Fruit fly (Drosophila melanogaster) whole organism, prepupa: ENCODE data around the gene CG5910.

ENCODE experiments used
- CG10631 ChIP-seq: fragments of 200-800 bp; sonication (Bioruptor generic); optimal IDR thresholded peaks from 2 replicates; lab custom pipeline; 2016; ENCODE audit warnings: missing biosample characterization, missing genetic modification characterization
- CG10669 ChIP-seq: fragments of 200-800 bp; sonication (Bioruptor generic); optimal IDR thresholded peaks from 3 replicates; lab custom pipeline; 2018; ENCODE audit warnings: missing biosample characterization, mild to moderate bottlenecking, missing genetic modification characterization, moderate library complexity
- CG11294 ChIP-seq: fragments of 200-800 bp; sonication (Bioruptor generic); IDR thresholded peaks from 2 replicates; pipeline ENCODE4 v1.3.6; 2022; ENCODE audit warnings: missing biosample characterization, missing genetic modification characterization
- CG11762 ChIP-seq: fragments of 200-800 bp; sonication (Bioruptor generic); optimal IDR thresholded peaks from 3 replicates; lab custom pipeline; 2016; ENCODE audit warnings: missing biosample characterization, missing genetic modification characterization; ENCODE audit not compliant: insufficient read depth
- CG11902 ChIP-seq: fragments of 200-800 bp; sonication (Bioruptor generic); optimal IDR thresholded peaks from 3 replicates; lab custom pipeline; 2016; ENCODE audit warnings: missing biosample characterization, missing genetic modification characterization
- CG15336 ChIP-seq: fragments of 200-800 bp; sonication (Bioruptor generic); IDR thresholded peaks from 2 replicates; pipeline ENCODE4 v1.3.6; 2022; ENCODE audit warnings: missing biosample characterization, missing genetic modification characterization
- CG16779 ChIP-seq: fragments of 200-800 bp; sonication (Bioruptor generic); optimal IDR thresholded peaks from 3 replicates; lab custom pipeline; 2017; ENCODE audit warnings: missing biosample characterization, mild to moderate bottlenecking, missing genetic modification characterization
- CG3032 ChIP-seq: fragments of 200-800 bp; optimal IDR thresholded peaks from 2 replicates; lab custom pipeline; 2019; ENCODE audit warnings: missing biosample characterization, mild to moderate bottlenecking, missing genetic modification characterization, moderate library complexity
- CG32006 ChIP-seq: fragments of 200-800 bp; sonication (Bioruptor generic); optimal IDR thresholded peaks from 3 replicates; lab custom pipeline; 2017; ENCODE audit warnings: missing biosample characterization, mild to moderate bottlenecking, missing genetic modification characterization
- CG3919 ChIP-seq: fragments of 200-800 bp; sonication (Bioruptor generic); optimal IDR thresholded peaks from 3 replicates; lab custom pipeline; 2016; ENCODE audit warnings: missing biosample characterization, missing genetic modification characterization
- CG6276 ChIP-seq: fragments of 200-800 bp; sonication (Bioruptor generic); optimal IDR thresholded peaks from 2 replicates; lab custom pipeline; 2017; ENCODE audit warnings: missing biosample characterization, mild to moderate bottlenecking, missing genetic modification characterization
- CG6792 ChIP-seq: fragments of 200-800 bp; sonication (Bioruptor generic); optimal IDR thresholded peaks from 3 replicates; lab custom pipeline; 2016; ENCODE audit warnings: missing biosample characterization, missing genetic modification characterization
- CG6808 ChIP-seq: fragments of 200-800 bp; sonication (Bioruptor generic); optimal IDR thresholded peaks from 3 replicates; lab custom pipeline; 2017; ENCODE audit warnings: missing biosample characterization, missing genetic modification characterization, mild to moderate bottlenecking, moderate library complexity, missing genetic modification reagents
- CG7368 ChIP-seq: fragments of 200-800 bp; sonication (Bioruptor generic); optimal IDR thresholded peaks from 3 replicates; lab custom pipeline; 2016; ENCODE audit warnings: missing biosample characterization, missing genetic modification characterization
- CG8119 ChIP-seq: fragments of 200-800 bp; sonication (Bioruptor generic); IDR thresholded peaks from 3 replicates; pipeline ENCODE4 v1.3.6; 2022; ENCODE audit warnings: missing biosample characterization, missing genetic modification characterization
- CG8632 ChIP-seq: fragments of 200-800 bp; sonication (Bioruptor generic); optimal IDR thresholded peaks from 3 replicates; lab custom pipeline; 2016; ENCODE audit warnings: missing biosample characterization, missing genetic modification characterization
- Eip78C ChIP-seq: fragments of 200-800 bp; sonication (Bioruptor generic); peaks from one replicate; lab custom pipeline; 2016; ENCODE audit warnings: missing biosample characterization, missing genetic modification characterization
- Eip93F ChIP-seq: fragments of 200-800 bp; sonication (Bioruptor generic); optimal IDR thresholded peaks from 2 replicates; lab custom pipeline; 2016; ENCODE audit warnings: missing biosample characterization, mild to moderate bottlenecking, missing genetic modification characterization
- Ets21C ChIP-seq: fragments of 200-800 bp; sonication (Bioruptor generic); optimal IDR thresholded peaks from 3 replicates; lab custom pipeline; 2016; ENCODE audit warnings: missing biosample characterization, missing genetic modification characterization
- Ets96B ChIP-seq: fragments of 200-800 bp; optimal IDR thresholded peaks from 2 replicates; lab custom pipeline; 2019; ENCODE audit warnings: missing biosample characterization, mild to moderate bottlenecking, missing genetic modification characterization, moderate library complexity
- Hr38 ChIP-seq: sonication (Bioruptor generic); optimal IDR thresholded peaks from 2 replicates; lab custom pipeline; 2016; ENCODE audit warnings: missing biosample characterization, missing genetic modification characterization
- Hr39 ChIP-seq: fragments of 200-800 bp; sonication (Bioruptor generic); optimal IDR thresholded peaks from 2 replicates; lab custom pipeline; 2016; ENCODE audit warnings: missing biosample characterization, missing genetic modification characterization
- Hr4 ChIP-seq: fragments of 200-800 bp; sonication (Bioruptor generic); optimal IDR thresholded peaks from 3 replicates; lab custom pipeline; 2016; ENCODE audit warnings: missing biosample characterization, missing genetic modification characterization
- Met ChIP-seq: fragments of 200-800 bp; sonication (Bioruptor generic); optimal IDR thresholded peaks from 3 replicates; lab custom pipeline; 2016; ENCODE audit warnings: missing biosample characterization, missing genetic modification characterization
- Sox14 ChIP-seq: fragments of 200-800 bp; sonication (Bioruptor generic); optimal IDR thresholded peaks from 3 replicates; lab custom pipeline; 2016; ENCODE audit warnings: missing biosample characterization, missing genetic modification characterization
- acj6 ChIP-seq: fragments of 200-800 bp; sonication (Bioruptor generic); optimal IDR thresholded peaks from 3 replicates; lab custom pipeline; 2016; ENCODE audit warnings: missing biosample characterization, missing genetic modification characterization
- cyc ChIP-seq: fragments of 200-800 bp; sonication (Bioruptor generic); optimal IDR thresholded peaks from 3 replicates; lab custom pipeline; 2016; ENCODE audit warnings: missing biosample characterization, missing genetic modification characterization
- dac ChIP-seq: fragments of 200-800 bp; sonication (Bioruptor generic); optimal IDR thresholded peaks from 2 replicates; lab custom pipeline; 2017; ENCODE audit warnings: missing biosample characterization, mild to moderate bottlenecking, missing genetic modification characterization
- dsx ChIP-seq: fragments of 200-800 bp; optimal IDR thresholded peaks from 3 replicates; lab custom pipeline; 2019; ENCODE audit warnings: missing biosample characterization, mild to moderate bottlenecking, missing genetic modification characterization, moderate library complexity; ENCODE audit not compliant: poor library complexity, severe bottlenecking
- esn ChIP-seq: fragments of 200-800 bp; sonication (Bioruptor generic); optimal IDR thresholded peaks from 2 replicates; lab custom pipeline; 2016; ENCODE audit warnings: missing biosample characterization, mild to moderate bottlenecking, missing genetic modification characterization, moderate library complexity
- fd85E ChIP-seq: fragments of 200-800 bp; sonication (Bioruptor generic); optimal IDR thresholded peaks from 3 replicates; lab custom pipeline; 2016; ENCODE audit warnings: missing biosample characterization, missing genetic modification characterization
- fkh ChIP-seq: fragments of 200-800 bp; sonication (Bioruptor generic); optimal IDR thresholded peaks from 3 replicates; lab custom pipeline; 2017; ENCODE audit warnings: missing biosample characterization, mild to moderate bottlenecking, missing genetic modification characterization, moderate library complexity
- lz ChIP-seq: fragments of 200-800 bp; sonication (Bioruptor generic); optimal IDR thresholded peaks from 3 replicates; lab custom pipeline; 2016; ENCODE audit warnings: missing biosample characterization, missing genetic modification characterization
- net ChIP-seq: fragments of 200-800 bp; sonication (Bioruptor generic); optimal IDR thresholded peaks from 3 replicates; lab custom pipeline; 2016; ENCODE audit warnings: missing biosample characterization, missing genetic modification characterization
- pdm3 ChIP-seq: fragments of 200-800 bp; sonication (Bioruptor generic); optimal IDR thresholded peaks from 3 replicates; lab custom pipeline; 2016; ENCODE audit warnings: missing biosample characterization, missing genetic modification characterization
- salr ChIP-seq, 2 experiments: fragments of 200-800 bp; sonication (Bioruptor generic); optimal IDR thresholded peaks; 3 replicates each; lab custom pipeline; 2016 to 2018; ENCODE audit warnings: missing biosample characterization in 2 of 2, missing genetic modification characterization in 2 of 2, mild to moderate bottlenecking in 1 of 2
- ss ChIP-seq, 2 experiments: fragments of 200-800 bp; sonication (Bioruptor generic); optimal IDR thresholded peaks; 2 replicates in 1 of 2; 3 replicates in 1 of 2; lab custom pipeline; 2017 to 2018; ENCODE audit warnings: mild to moderate bottlenecking in 2 of 2, missing biosample characterization in 2 of 2, missing genetic modification characterization in 2 of 2, moderate library complexity in 1 of 2
- svp ChIP-seq: fragments of 200-800 bp; sonication (Bioruptor generic); peaks from one replicate; lab custom pipeline; 2016; ENCODE audit warnings: missing biosample characterization, missing genetic modification characterization
- topi ChIP-seq: fragments of 200-800 bp; sonication (Bioruptor generic); optimal IDR thresholded peaks from 3 replicates; lab custom pipeline; 2016; ENCODE audit warnings: missing biosample characterization, missing genetic modification characterization
- vri ChIP-seq: fragments of 200-800 bp; sonication (Bioruptor generic); optimal IDR thresholded peaks from 3 replicates; lab custom pipeline; 2016; ENCODE audit warnings: missing biosample characterization, mild to moderate bottlenecking, missing genetic modification characterization

Gene CG5910

DNA sequence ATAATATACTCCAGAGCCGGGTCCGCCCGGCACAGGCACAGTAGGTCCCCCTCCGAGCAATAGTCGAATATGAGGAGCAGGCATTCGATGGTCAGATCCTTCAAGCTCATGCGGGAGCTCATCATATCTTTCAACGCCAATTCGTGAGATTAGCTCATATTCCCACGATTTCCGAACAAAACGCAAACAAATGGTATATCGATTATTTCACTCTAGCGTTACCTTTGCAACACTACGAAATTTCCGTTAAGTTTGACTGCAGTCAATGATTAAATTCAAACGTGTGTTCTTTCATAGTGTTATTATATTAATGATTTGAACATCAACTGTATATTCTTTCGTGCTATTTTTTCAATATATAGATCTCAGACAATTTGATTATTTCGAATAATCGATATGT lies 48.9 kb upstream of the CG5910 start, which contains the start of gene CG33969 (continued):
- no peak for TF ChIP-seq CG11762 (GFP tag; lab: Kevin White, UChicago)
- TF ChIP-seq CG3919 (GFP tag; lab: Kevin White, UChicago), result no peak
- TF ChIP-seq CG15336 (GFP tag; lab: Robert Waterston, UW), result no peak
- no peak for TF ChIP-seq CG11902 (GFP tag; lab: Kevin White, UChicago)
- no peak for TF ChIP-seq CG11294 (GFP tag; lab: Robert Waterston, UW)
- TF ChIP-seq fd85E (GFP tag; lab: Kevin White, UChicago), result no peak
- TF ChIP-seq Met (GFP tag; lab: Kevin White, UChicago), result no peak
- TF ChIP-seq Eip78C (GFP tag; lab: Kevin White, UChicago), result peak; percentile 77
- TF ChIP-seq Ets21C, result no peak

DNA sequence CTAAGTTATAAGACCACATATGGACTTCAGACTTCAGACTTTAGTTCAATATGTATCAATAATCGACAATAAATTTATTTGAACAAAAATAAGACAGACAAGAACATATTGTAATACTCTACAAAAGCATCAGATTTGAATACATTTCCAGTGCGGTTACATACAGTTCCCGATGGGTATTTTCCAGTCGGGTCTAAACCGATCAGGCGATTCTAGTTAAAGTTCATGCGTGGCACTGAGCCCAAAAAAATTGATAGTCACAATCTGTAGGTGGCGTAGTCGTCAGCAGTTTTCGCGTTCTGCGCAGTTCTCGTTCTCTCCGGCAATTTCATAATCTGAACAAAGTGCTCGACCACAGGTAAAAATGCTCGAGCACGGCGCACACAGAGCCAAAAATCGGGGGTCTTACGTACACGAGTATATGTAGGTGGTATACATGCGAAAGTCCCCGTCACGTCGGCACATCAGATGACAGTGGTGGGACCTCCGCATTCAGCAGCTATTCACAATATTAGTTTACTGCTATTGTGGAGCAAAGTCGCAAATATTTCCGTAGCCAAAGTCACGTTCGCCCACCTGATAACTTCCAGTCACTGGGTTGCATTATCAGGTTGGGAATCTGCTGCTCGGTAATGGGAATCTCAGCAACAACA lies 46.8 kb upstream of the CG5910 start:
- TF ChIP-seq cyc (GFP tag; lab: Kevin White, UChicago), result peak; percentile 3
- TF ChIP-seq Hr39 (GFP tag; lab: Kevin White, UChicago), result no peak
- peak; percentile 38 for TF ChIP-seq esn (GFP tag; lab: Kevin White, UChicago)
- no peak for TF ChIP-seq ss (GFP tag; optimal IDR thresholded peaks at IDR 0.05; lab: Kevin White, UChicago)
- peak; percentile 91 for TF ChIP-seq vri (GFP tag; lab: Kevin White, UChicago)
- peak; percentile 26 for TF ChIP-seq topi
- no peak for TF ChIP-seq net
- peak; percentile 11 for TF ChIP-seq Sox14
- peak; percentile 39 for TF ChIP-seq Met (GFP tag; lab: Kevin White, UChicago)
- peak; percentile 73 for TF ChIP-seq svp (GFP tag; lab: Kevin White, UChicago)
- TF ChIP-seq lz (GFP tag; lab: Kevin White, UChicago), result peak; percentile 14
- TF ChIP-seq pdm3 (GFP tag; lab: Kevin White, UChicago), result no peak
- no peak for TF ChIP-seq Hr38 (GFP tag; lab: Kevin White, UChicago)
- peak; percentile 5 for TF ChIP-seq Eip93F (GFP tag; lab: Kevin White, UChicago)
- peak; percentile 66 for TF ChIP-seq Eip78C (GFP tag; lab: Kevin White, UChicago)

DNA sequence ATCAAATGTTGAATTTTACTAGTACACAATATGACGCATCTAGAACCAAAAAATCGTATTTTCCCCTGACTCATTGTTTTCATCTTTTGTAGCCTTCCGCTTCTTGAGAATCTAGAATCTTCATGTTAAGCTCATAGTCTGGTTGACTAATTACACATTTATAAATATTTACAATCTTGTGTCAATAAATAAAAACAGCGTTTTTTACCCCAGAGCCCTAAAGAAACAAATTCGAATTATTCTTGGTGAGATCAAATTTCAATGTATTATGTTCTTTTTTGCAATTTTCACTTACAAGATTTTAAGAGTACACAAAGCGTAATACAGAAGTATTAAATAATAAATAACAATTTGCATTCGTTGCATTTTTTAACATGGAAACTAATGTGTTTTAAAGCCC lies 46.2 kb upstream of the CG5910 start:
- TF ChIP-seq fkh (peak; percentile 39), CG8632 (no peak)

DNA sequence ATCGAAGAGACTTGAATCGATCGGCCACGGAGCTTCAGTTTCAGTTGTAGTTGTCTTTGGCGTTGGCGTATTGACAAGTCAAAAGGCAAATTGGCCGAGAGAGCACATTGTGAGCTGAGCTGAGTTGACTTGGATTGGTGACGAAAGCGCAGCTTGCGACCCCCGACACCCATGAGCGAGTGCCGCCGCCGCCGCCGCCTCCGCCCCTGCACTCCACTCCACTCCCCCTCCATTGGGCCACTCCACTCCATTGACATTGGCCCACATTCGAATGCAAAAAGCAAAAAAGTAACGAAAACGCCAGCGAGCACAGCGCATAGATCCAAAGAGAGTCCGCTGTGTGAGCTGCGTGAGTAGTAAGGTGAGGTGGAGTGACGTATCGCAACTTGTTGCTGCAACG lies 44.4 kb upstream of the CG5910 start:
- TF ChIP-seq salr (GFP tag; optimal IDR thresholded peaks at IDR 0.05; lab: Kevin White, UChicago), result no peak
- TF ChIP-seq CG3032, result no peak
- no peak for TF ChIP-seq Hr4 (GFP tag; lab: Kevin White, UChicago)
- TF ChIP-seq, all 60 proteins: peak for 0

DNA sequence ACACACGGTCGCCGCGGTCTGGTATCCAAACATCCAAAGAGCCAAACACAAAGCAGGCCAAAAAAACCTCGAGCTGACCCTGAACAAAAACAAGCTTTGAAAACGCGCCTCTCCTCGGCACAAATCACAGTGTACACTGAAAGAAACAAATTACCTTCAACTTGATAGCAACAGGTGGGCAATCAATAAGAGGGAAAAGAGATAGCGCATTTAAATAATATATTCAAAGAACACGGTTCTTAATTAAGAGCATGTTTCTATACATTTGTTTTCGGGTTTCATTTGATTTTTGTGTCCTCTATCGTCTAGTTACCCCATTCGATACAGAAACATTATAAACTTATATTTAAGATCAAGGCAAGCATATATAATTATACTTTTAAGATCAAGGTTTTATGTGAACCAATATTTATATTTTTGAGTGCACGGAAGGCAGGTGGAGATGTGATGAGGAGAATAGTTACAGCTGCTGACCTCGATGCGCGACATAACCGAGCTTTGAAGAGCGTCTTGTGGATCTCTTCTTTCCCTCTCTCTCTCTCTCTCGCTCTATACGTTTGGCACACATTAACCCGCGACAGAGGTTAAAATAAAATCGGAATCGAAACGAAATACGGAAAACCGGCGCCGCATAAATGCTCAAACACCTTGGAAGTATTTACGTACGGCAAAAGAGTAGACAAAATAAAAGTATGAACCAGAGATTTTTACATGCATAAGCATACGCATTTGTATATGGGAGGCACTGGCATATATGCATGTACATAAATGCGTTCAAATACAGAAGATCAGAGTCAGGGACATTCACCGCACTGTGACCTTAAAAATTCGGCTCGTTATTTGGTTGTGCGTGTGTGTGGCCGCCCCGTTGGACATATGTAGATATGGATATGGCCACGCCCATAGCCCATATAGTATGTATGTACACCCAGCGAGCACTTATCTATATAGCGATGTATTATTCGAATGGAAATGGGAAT lies 43.7 kb upstream of the CG5910 start:
- peak; percentile 82 for TF ChIP-seq dac (GFP tag; lab: Kevin White, UChicago)
- TF ChIP-seq CG8632, result peak; percentile 79
- TF ChIP-seq CG11294 (GFP tag; lab: Robert Waterston, UW), result peak; percentile 65; the same call in 1 of the 2 replicates
- TF ChIP-seq fd85E (GFP tag; lab: Kevin White, UChicago), result peak; percentile 2
- peak; percentile 11 for TF ChIP-seq Eip93F (GFP tag; lab: Kevin White, UChicago)
- TF ChIP-seq CG10669, result peak; percentile 70
- TF ChIP-seq CG6792, result peak; percentile 78
- TF ChIP-seq CG6276 (GFP tag; lab: Kevin White, UChicago), result peak; percentile 84
- peak; percentile 82 for TF ChIP-seq CG10631 (GFP tag; lab: Kevin White, UChicago)
- peak in 1 of 2 experiments; percentile 54 for TF ChIP-seq ss (GFP tag; optimal IDR thresholded peaks at IDR 0.05; lab: Kevin White, UChicago)
- TF ChIP-seq topi, result peak; percentile 73
- peak; percentile 76 for TF ChIP-seq CG8119
- TF ChIP-seq Ets21C, result peak; percentile 50
- peak; percentile 39 for TF ChIP-seq vri (GFP tag; lab: Kevin White, UChicago)
- peak; percentile 67 for TF ChIP-seq dsx (GFP tag; lab: Kevin White, UChicago)
- peak; percentile 69 for TF ChIP-seq CG16779 (tag; lab: Kevin White, UChicago)
- TF ChIP-seq Ets96B (tag; lab: Kevin White, UChicago), result peak; percentile 79
- peak; percentile 81 for TF ChIP-seq acj6 (GFP tag; lab: Kevin White, UChicago)
- TF ChIP-seq CG7368 (GFP tag; lab: Kevin White, UChicago), result peak; percentile 74
- peak; percentile 62 for TF ChIP-seq fkh
- peak; percentile 95 for TF ChIP-seq CG32006 (GFP tag; lab: Kevin White, UChicago)
- TF ChIP-seq CG6808 (GFP tag; lab: Kevin White, UChicago), result peak; percentile 65
